Worm (Caenorhabditis elegans) whole organism, L1 larva: Measurements from ENCODE around the gene Y75B7B.1.

Experiments
- ceh-82 ChIP-seq, 3 experiments: fragments of 150-350 bp in 1 of 3; sonication (generic microtip) in 2 of 3; optimal IDR thresholded peaks; 2 replicates each; lab custom pipeline; 2014 to 2017; ENCODE audit warnings: missing biosample characterization in 3 of 3, missing genetic modification characterization in 3 of 3
- dsc-1 ChIP-seq: sonication (generic microtip); optimal IDR thresholded peaks from 2 replicates; lab custom pipeline; 2016; ENCODE audit warnings: mild to moderate bottlenecking, missing genetic modification characterization, missing compliant biosample characterization
- ets-5 ChIP-seq: fragments of 200-800 bp; sonication (Bioruptor generic); IDR thresholded peaks from 2 replicates; pipeline ENCODE4 v1.3.6; 2022; ENCODE audit warnings: missing genetic modification characterization, missing compliant biosample characterization
- unc-98 ChIP-seq: fragments of 200-800 bp; sonication (Bioruptor generic); IDR thresholded peaks from 2 replicates; pipeline ENCODE4 v1.3.6; 2022; ENCODE audit warnings: missing genetic modification characterization, missing compliant biosample characterization

DNA sequence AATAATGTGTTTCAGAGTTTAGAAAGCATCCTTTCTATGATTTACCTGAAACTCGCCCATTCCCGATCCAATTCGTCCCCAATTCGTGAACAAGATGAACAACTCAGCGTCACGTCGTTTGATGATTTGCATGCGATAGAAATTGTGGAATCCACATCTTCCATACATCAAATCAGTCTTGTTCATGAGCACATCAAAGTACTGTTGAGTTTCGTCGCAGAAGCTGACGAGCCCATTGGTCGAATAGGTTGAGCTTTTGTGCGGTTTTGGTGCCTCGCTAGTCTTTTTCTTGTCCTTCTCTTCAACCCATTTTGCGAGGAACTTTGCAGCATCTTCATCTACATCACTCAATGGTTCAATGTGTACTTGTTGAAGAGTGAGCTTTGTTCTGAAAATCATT, 7.2 kb downstream of the Y75B7B.1 start:
- no peak for TF ChIP-seq unc-98 (GFP tag; lab: Robert Waterston, UW)
- TF ChIP-seq ceh-82 (tag; optimal IDR thresholded peaks at IDR 0.05; lab: Kevin White, UChicago): no peak
- no peak for TF ChIP-seq dsc-1
- no peak for TF ChIP-seq ets-5 (GFP tag; lab: Robert Waterston, UW)
